Worm (Caenorhabditis elegans): ENCODE results near the gene F53H2.1.
"Not testable (repeated sequence)": the region's sequence is repeated elsewhere in the genome, so short reads cannot be mapped to it uniquely, and the experiment has no call there.

Gene F53H2.1

DNA sequence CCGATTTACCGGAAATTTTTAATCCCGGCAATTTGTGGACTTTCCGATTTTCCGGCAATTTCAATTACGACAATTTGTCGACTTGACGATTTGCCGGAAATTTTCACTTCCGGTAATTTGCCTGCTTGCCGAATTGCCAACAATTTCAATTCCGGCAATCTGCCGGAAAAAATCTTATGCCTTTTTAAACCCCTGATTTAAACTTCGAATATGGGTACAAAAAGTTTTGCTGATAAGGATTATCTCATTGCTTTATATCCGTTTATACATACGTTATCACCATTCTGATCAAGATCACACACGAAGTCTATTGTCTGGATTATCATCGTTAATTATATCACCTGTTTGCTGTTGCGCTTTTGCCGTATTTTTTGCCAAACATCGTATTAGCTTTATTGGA, 31.0 kb upstream of the F53H2.1 start, which contains the start of gene grd-11:
TSS of gene grd-11 (plus strand) at position 301 of the 400 bp plus-strand sequence.
- no peak for TF ChIP-seq mab-5 (tag; optimal IDR thresholded peaks at IDR 0.05)
- TF ChIP-seq drap-1 (GFP tag; optimal IDR thresholded peaks at IDR 0.05): no peak
- no peak for TF ChIP-seq lin-32 (GFP tag; optimal IDR thresholded peaks at IDR 0.05)
- no peak for TF ChIP-seq snpc-4 (tag; optimal IDR thresholded peaks at IDR 0.05)
- TF ChIP-seq lin-13 (tag; optimal IDR thresholded peaks at IDR 0.05): no peak
- no peak for TF ChIP-seq unc-39 (tag; optimal IDR thresholded peaks at IDR 0.05)
- no peak for TF ChIP-seq elt-1 (tag; optimal IDR thresholded peaks at IDR 0.05; ENCODE audit: borderline replicate concordance, insufficient read depth)
- TF ChIP-seq ceh-39 (tag; optimal IDR thresholded peaks at IDR 0.05): no peak
- no peak for TF ChIP-seq nhr-12 (tag; optimal IDR thresholded peaks at IDR 0.05)
- no peak for TF ChIP-seq sptf-1 (tag; optimal IDR thresholded peaks at IDR 0.05)
- no peak for TF ChIP-seq unc-120 (tag; optimal IDR thresholded peaks at IDR 0.05; ENCODE audit: poor library complexity, severe bottlenecking)

DNA sequence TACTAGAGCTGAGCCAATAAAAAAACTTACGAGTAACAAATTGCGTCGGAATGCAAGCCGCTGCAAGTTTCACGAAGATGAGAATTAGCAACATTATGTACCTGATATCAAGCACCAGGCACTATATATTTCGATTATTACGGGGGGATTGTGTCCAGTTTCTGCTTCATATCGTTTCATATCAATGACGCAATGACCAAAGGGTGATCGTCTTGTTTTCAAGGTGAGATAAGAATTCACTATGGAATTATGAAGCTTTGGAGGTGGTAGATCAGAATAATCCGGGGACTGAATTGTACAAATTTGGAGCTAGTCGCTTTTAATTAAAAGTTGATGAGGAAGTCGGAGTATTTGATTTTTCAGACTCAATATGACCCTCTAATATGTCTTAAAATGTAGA, 20.7 kb upstream of the F53H2.1 start, which contains the start of gene K02E2.8:
TSS of gene K02E2.8 (minus strand) at position 101 of the 400 bp plus-strand sequence.
- TF ChIP-seq elt-1 (tag; optimal IDR thresholded peaks at IDR 0.05; ENCODE audit: borderline replicate concordance, insufficient read depth): no peak
- no peak for TF ChIP-seq unc-120 (tag; optimal IDR thresholded peaks at IDR 0.05; ENCODE audit: poor library complexity, severe bottlenecking)
- no peak for TF ChIP-seq zip-8 (tag; optimal IDR thresholded peaks at IDR 0.05)
- no peak for TF ChIP-seq M03D4.4 (tag; optimal IDR thresholded peaks at IDR 0.05)
- no peak for TF ChIP-seq blmp-1 (tag; optimal IDR thresholded peaks at IDR 0.05)
- TF ChIP-seq ztf-11 (tag; optimal IDR thresholded peaks at IDR 0.05): no peak
- no peak for TF ChIP-seq lsy-2 (tag; optimal IDR thresholded peaks at IDR 0.05)
- TF ChIP-seq mls-2 (tag; optimal IDR thresholded peaks at IDR 0.05): no peak
- no peak for TF ChIP-seq lin-32 (GFP tag; optimal IDR thresholded peaks at IDR 0.05)
- TF ChIP-seq snpc-4 (tag; optimal IDR thresholded peaks at IDR 0.05): no peak
- TF ChIP-seq unc-62 (GFP tag; optimal IDR thresholded peaks at IDR 0.05): no peak
- TF ChIP-seq elt-3 (tag; optimal IDR thresholded peaks at IDR 0.05): no peak
- TF ChIP-seq ham-2 (GFP tag; optimal IDR thresholded peaks at IDR 0.05): no peak
- no peak for TF ChIP-seq flh-1 (GFP tag; optimal IDR thresholded peaks at IDR 0.05)
- no peak for TF ChIP-seq nhr-2 (tag; optimal IDR thresholded peaks at IDR 0.05)
- no peak for TF ChIP-seq mab-5 (tag; optimal IDR thresholded peaks at IDR 0.05)
- no peak for TF ChIP-seq tbx-8 (GFP tag; optimal IDR thresholded peaks at IDR 0.05)
- no peak for TF ChIP-seq pha-4 (tag; optimal IDR thresholded peaks at IDR 0.05)
- TF ChIP-seq bed-3 (GFP tag; optimal IDR thresholded peaks at IDR 0.05): no peak
- no peak for TF ChIP-seq nhr-237 (tag; optimal IDR thresholded peaks at IDR 0.05)

DNA sequence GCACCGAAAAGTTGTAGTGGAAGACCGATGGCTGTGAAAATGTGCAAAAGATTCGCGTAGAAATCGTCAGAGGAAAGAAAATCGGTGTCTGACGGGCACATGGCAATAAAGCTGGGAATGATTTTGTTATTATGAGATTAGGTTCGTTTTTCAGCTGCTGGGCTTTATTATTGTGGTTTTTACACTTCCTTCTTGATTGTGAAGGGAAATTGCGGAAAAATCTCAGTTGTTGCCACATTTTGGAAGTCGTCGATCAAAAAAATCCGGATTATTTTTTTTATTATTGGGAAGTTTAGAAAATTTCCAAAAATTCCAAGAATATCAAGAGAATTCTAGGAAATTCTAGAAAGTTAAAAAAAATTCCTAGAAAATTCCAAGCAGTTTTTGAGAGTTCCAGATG, 18.4 kb upstream of the F53H2.1 start, which contains the start of gene srh-177:
TSS of gene srh-177 (minus strand) at position 101 of the 400 bp plus-strand sequence.
- not testable (repeated sequence) for TF ChIP-seq unc-62 (GFP tag; optimal IDR thresholded peaks at IDR 0.05); hlh-1 (tag; optimal IDR thresholded peaks at IDR 0.05); ceh-39 (tag; optimal IDR thresholded peaks at IDR 0.05)

DNA sequence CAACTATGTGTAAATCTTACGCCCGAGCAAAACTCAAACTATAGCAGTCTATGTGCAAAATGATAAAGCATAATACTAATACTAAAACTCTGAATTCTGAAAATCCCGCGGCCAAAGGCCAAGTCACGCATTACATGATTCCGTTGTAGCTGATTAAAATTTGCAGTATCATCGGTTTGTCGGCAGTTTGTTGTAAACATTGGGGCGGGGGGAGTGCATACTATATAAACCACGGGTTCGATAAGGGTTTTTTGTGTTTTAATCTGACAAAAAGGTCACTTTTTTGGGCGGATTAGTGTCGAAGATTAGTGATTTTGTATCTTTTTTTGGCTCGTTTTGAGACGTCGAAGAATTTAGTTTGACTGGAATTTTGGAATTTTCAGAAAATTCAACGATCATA, 13.0 kb upstream of the F53H2.1 start:
- TF ChIP-seq lin-13 (tag; optimal IDR thresholded peaks at IDR 0.05) (no peak), sem-2 (GFP tag; optimal IDR thresholded peaks at IDR 0.05) (no peak), blmp-1 (tag; optimal IDR thresholded peaks at IDR 0.05) (no peak), ces-1 (GFP tag; optimal IDR thresholded peaks at IDR 0.05) (no peak), snpc-4 (tag; optimal IDR thresholded peaks at IDR 0.05) (no peak)

DNA sequence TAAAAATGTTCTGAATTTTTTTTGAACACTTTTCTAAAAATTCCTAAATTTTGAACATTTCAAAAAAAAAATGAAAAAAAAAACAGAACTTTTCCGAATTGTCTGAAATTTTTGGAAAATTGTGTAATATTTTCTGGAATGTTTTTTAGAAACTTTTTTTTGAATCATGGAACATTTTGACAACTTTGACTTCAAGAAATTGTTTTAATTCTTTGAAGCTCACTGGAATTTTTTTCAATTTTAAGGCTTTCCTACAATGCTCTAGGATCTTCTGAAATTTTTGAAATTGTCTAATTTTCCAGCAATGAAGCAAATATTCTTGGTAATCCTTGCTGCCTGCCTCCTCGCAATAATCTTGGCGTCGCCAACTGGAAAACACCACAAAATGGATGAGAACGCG, 12.3 kb upstream of the F53H2.1 start, which contains the start of gene ins-35:
TSS of gene ins-35 (plus strand) at position 301 of the 400 bp plus-strand sequence.
- TF ChIP-seq nhr-12 (tag; optimal IDR thresholded peaks at IDR 0.05): no peak
- TF ChIP-seq sem-2 (GFP tag; optimal IDR thresholded peaks at IDR 0.05): no peak
- no peak for TF ChIP-seq unc-39 (tag; optimal IDR thresholded peaks at IDR 0.05)
- no peak for TF ChIP-seq nhr-2 (tag; optimal IDR thresholded peaks at IDR 0.05)
- TF ChIP-seq sptf-1 (tag; optimal IDR thresholded peaks at IDR 0.05): no peak
- no peak for TF ChIP-seq ham-2 (GFP tag; optimal IDR thresholded peaks at IDR 0.05)
- TF ChIP-seq cnd-1 (tag; optimal IDR thresholded peaks at IDR 0.05): no peak
- TF ChIP-seq ceh-83 (GFP tag; optimal IDR thresholded peaks at IDR 0.05): no peak
- TF ChIP-seq unc-62 (GFP tag; optimal IDR thresholded peaks at IDR 0.05): no peak
- TF ChIP-seq lin-13 (tag; optimal IDR thresholded peaks at IDR 0.05): no peak
- TF ChIP-seq ces-1 (GFP tag; optimal IDR thresholded peaks at IDR 0.05): no peak

Data from whole organism, mixed stage, embryonic.